Worm (Caenorhabditis elegans) whole organism, midembryonic: Measurements from ENCODE around the gene ntl-2.

Source experiments
- T22C8.4 ChIP-seq: fragments of 200-800 bp; sonication (Bioruptor generic); IDR thresholded peaks from 2 replicates; pipeline ENCODE4 v1.3.6; 2022; ENCODE audit warnings: missing genetic modification characterization, missing compliant biosample characterization
- cog-1 ChIP-seq: sonication (generic microtip); optimal IDR thresholded peaks from 2 replicates; lab custom pipeline; 2016; ENCODE audit warnings: missing genetic modification characterization, missing compliant biosample characterization
- flt-1 ChIP-seq: fragments of 200-800 bp; sonication (Bioruptor generic); IDR thresholded peaks from 2 replicates; pipeline ENCODE4 v1.3.6; 2022; ENCODE audit warnings: missing genetic modification characterization, missing compliant biosample characterization
- klf-2 ChIP-seq: fragments of 200-800 bp; sonication (Bioruptor generic); conservative IDR thresholded peaks from 2 replicates; pipeline ENCODE4 v1.3.6; 2022; ENCODE audit warnings: missing genetic modification reagents, missing genetic modification characterization, missing compliant biosample characterization
- med-1 ChIP-seq: sonication (generic microtip); optimal IDR thresholded peaks from 2 replicates; lab custom pipeline; 2017; ENCODE audit warnings: missing genetic modification characterization, mild to moderate bottlenecking, missing compliant biosample characterization, antibody characterized with exemption, missing genetic modification reagents; ENCODE audit not compliant: insufficient read depth
- ref-1 ChIP-seq: fragments of 200-800 bp; sonication (Bioruptor generic); conservative IDR thresholded peaks from 2 replicates; pipeline ENCODE4 v1.3.6; 2022; ENCODE audit warnings: missing genetic modification reagents, missing genetic modification characterization, missing compliant biosample characterization
- tab-1 ChIP-seq: fragments of 200-800 bp; sonication (Bioruptor generic); IDR thresholded peaks from 2 replicates; pipeline ENCODE4 v1.3.6; 2022; ENCODE audit warnings: missing genetic modification characterization, missing compliant biosample characterization
- ztf-23 ChIP-seq: fragments of 200-800 bp; sonication (Bioruptor generic); IDR thresholded peaks from 2 replicates; pipeline ENCODE4 v1.3.6; 2022; ENCODE audit warnings: missing genetic modification reagents, missing genetic modification characterization, missing compliant biosample characterization
- ztf-29 ChIP-seq: fragments of 200-800 bp; sonication (Bioruptor generic); IDR thresholded peaks from 2 replicates; pipeline ENCODE4 v1.3.6; 2022; ENCODE audit warnings: missing genetic modification reagents, missing genetic modification characterization, missing compliant biosample characterization

The ntl-2 gene

ce11 chrII:4362088-4362487 lies 14.2 kb downstream of the ntl-2 start:
- TF ChIP-seq ztf-29 (GFP tag; lab: Robert Waterston, UW) (no peak), tab-1 (GFP tag; lab: Robert Waterston, UW) (no peak), klf-2 (GFP tag; lab: Robert Waterston, UW) (no peak), ztf-23 (GFP tag; lab: Robert Waterston, UW) (no peak), T22C8.4 (GFP tag; lab: Robert Waterston, UW) (no peak), ref-1 (GFP tag; lab: Robert Waterston, UW) (no peak), flt-1 (GFP tag; lab: Robert Waterston, UW) (no peak), med-1 (GFP tag; lab: Kevin White, UChicago) (no peak), cog-1 (tag; lab: Kevin White, UChicago) (no peak)

DNA sequence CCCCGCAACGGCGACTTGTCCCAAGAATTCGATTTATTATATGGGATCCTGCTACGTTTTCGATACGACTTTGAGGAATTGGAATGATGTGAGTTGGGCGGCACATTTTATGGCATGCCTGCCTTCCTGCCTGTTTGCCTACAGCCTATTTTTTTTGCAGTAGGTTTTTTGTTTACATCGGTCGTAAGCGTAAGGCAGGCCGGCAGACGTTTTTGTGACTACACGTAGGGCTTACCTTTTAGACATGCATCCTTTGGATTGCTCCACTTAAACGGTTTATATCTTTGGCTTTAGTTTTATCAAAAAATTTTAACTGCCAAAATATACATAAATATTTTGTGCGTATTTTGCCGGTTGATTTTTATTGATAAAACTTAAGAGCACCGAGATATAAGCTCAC lies 17.0 kb downstream of the ntl-2 start:
- TF ChIP-seq ref-1 (GFP tag; lab: Robert Waterston, UW) (no peak), T22C8.4 (GFP tag; lab: Robert Waterston, UW) (no peak), tab-1 (GFP tag; lab: Robert Waterston, UW) (no peak)

- no peak for TF ChIP-seq tab-1 (GFP tag; lab: Robert Waterston, UW)
These were observed 17.5 kb downstream of the ntl-2 start, which contains the start of gene lat-2 for ce11 chrII:4358765-4359164. TSS of gene lat-2 (plus strand) at chrII:4359065.

ce11 chrII:4355217-4355616 lies 21.0 kb downstream of the ntl-2 start, which contains the start of the genes H20J04.7 and H20J04.1:
TSS of gene H20J04.7 (minus strand) at chrII:4355317.
TSS of gene H20J04.1 (plus strand) at chrII:4355613.
- no peak for TF ChIP-seq med-1 (GFP tag; lab: Kevin White, UChicago)
- no peak for TF ChIP-seq ref-1 (GFP tag; lab: Robert Waterston, UW)

- TF ChIP-seq ztf-29 (GFP tag; lab: Robert Waterston, UW) (no peak), ref-1 (GFP tag; lab: Robert Waterston, UW) (no peak), cog-1 (tag; lab: Kevin White, UChicago) (no peak), med-1 (GFP tag; lab: Kevin White, UChicago) (no peak), T22C8.4 (GFP tag; lab: Robert Waterston, UW) (no peak), klf-2 (GFP tag; lab: Robert Waterston, UW) (no peak), flt-1 (GFP tag; lab: Robert Waterston, UW) (no peak), tab-1 (GFP tag; lab: Robert Waterston, UW) (no peak), ztf-23 (GFP tag; lab: Robert Waterston, UW) (no peak)
These were observed 25.4 kb downstream of the ntl-2 start, which contains the start of gene H20J04.9 for ce11 chrII:4350888-4351287. TSS of gene H20J04.9 (plus strand) at chrII:4351188.

ce11 chrII:4344317-4344716 lies 31.9 kb downstream of the ntl-2 start:
- TF ChIP-seq ztf-29 (GFP tag; lab: Robert Waterston, UW) (no peak), tab-1 (GFP tag; lab: Robert Waterston, UW) (no peak), flt-1 (GFP tag; lab: Robert Waterston, UW) (no peak), klf-2 (GFP tag; lab: Robert Waterston, UW) (no peak), med-1 (GFP tag; lab: Kevin White, UChicago) (no peak), ztf-23 (GFP tag; lab: Robert Waterston, UW) (no peak), cog-1 (tag; lab: Kevin White, UChicago) (no peak), ref-1 (GFP tag; lab: Robert Waterston, UW) (no peak), T22C8.4 (GFP tag; lab: Robert Waterston, UW) (no peak)

DNA sequence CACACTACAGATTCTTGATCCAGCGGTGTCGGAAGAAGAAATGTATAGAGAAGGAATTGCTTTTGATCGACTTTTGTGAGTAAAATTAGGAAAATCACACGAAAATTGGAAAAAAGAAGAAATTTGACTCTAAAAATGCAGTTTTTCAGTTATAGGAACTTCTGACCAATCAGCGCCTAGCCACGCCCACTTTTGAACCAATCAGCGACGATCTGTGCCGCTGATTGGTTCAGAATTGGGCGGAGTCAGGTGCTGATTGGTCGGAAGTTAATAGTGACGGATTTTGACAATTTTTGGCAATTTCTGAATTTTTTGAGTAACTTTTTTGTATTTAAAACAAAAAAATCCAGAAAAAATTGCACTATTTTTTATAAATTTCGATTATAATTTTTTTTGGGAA lies 34.8 kb downstream of the ntl-2 start:
- TF ChIP-seq ztf-23 (GFP tag; lab: Robert Waterston, UW) (no peak), flt-1 (GFP tag; lab: Robert Waterston, UW) (no peak)

DNA sequence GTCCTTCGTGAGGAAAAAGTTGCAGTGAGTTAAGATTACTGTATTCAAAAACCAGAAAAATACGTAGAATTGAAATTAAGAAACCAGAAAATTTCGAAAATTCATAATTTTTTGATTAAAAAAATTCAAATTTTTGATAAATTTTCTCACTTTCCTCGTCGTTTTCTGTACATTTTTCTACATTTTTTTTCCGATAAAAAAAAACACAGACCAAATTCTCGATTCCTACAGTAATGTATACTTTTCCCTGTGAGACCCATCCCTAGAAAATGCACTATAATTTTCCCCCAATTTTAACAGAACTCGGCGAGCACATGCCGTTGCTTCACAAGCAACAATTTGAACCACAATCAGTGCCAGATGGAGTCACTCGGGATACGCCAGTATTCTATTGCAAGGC lies 36.4 kb downstream of the ntl-2 start, which contains the start of gene athp-2:
Gene athp-2 (plus strand): TSS at position 301 of the 400 bp plus-strand sequence.
- TF ChIP-seq cog-1 (tag; lab: Kevin White, UChicago) (no peak), ref-1 (GFP tag; lab: Robert Waterston, UW) (no peak), klf-2 (GFP tag; lab: Robert Waterston, UW) (no peak), flt-1 (GFP tag; lab: Robert Waterston, UW) (no peak), ztf-29 (GFP tag; lab: Robert Waterston, UW) (no peak), med-1 (GFP tag; lab: Kevin White, UChicago) (no peak), ztf-23 (GFP tag; lab: Robert Waterston, UW) (no peak), tab-1 (GFP tag; lab: Robert Waterston, UW) (no peak), T22C8.4 (GFP tag; lab: Robert Waterston, UW) (no peak)

ce11 chrII:4337731-4338130 lies 38.5 kb downstream of the ntl-2 start:
- no peak for TF ChIP-seq ref-1 (GFP tag; lab: Robert Waterston, UW)
- no peak for TF ChIP-seq tab-1 (GFP tag; lab: Robert Waterston, UW)
- TF ChIP-seq ztf-23 (GFP tag; lab: Robert Waterston, UW) = no peak
- TF ChIP-seq T22C8.4 (GFP tag; lab: Robert Waterston, UW) = no peak
- no peak for TF ChIP-seq ztf-29 (GFP tag; lab: Robert Waterston, UW)
- no peak for TF ChIP-seq flt-1 (GFP tag; lab: Robert Waterston, UW)
- no peak for TF ChIP-seq cog-1 (tag; lab: Kevin White, UChicago)
- TF ChIP-seq med-1 (GFP tag; lab: Kevin White, UChicago) = no peak
- no peak for TF ChIP-seq klf-2 (GFP tag; lab: Robert Waterston, UW)

DNA sequence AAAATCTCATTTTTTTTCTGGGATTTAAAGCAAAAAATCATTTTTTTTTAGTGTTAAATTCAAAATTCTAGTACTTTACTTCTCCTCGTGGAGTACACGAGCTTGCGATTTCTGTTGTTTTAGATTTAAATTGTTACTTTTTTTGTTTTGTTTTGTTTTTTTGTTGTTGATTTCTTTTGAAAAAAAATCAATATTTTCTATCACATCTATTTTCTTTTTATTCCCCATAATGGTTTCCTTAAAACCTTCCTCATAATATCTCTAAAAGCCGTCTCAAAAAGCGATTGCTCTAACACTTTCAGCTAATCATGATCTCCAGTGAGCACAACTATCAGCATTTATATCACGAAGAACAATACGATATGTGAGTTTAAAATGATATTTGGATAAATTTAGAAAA lies 41.8 kb downstream of the ntl-2 start, which contains the start of gene madf-3:
Gene madf-3 (plus strand): TSS at position 301 of the 400 bp plus-strand sequence.
- TF ChIP-seq med-1 (GFP tag; lab: Kevin White, UChicago) (no peak), ref-1 (GFP tag; lab: Robert Waterston, UW) (no peak), cog-1 (tag; lab: Kevin White, UChicago) (no peak), klf-2 (GFP tag; lab: Robert Waterston, UW) (no peak), ztf-29 (GFP tag; lab: Robert Waterston, UW) (no peak), tab-1 (GFP tag; lab: Robert Waterston, UW) (no peak), flt-1 (GFP tag; lab: Robert Waterston, UW) (no peak), T22C8.4 (GFP tag; lab: Robert Waterston, UW) (no peak), ztf-23 (GFP tag; lab: Robert Waterston, UW) (no peak)
